Fruit fly (Drosophila melanogaster) whole organism, pupa: ENCODE measurements around the gene CG14294.

Experiments
- CG10348 ChIP-seq: fragments of 200-800 bp; sonication (Bioruptor generic); IDR thresholded peaks from 2 replicates; pipeline ENCODE4 v1.3.6; 2022; ENCODE audit warnings: missing biosample characterization, missing genetic modification characterization
- CG14655 ChIP-seq: fragments of 200-800 bp; sonication (Bioruptor generic); optimal IDR thresholded peaks from 3 replicates; lab custom pipeline; 2017; ENCODE audit warnings: mild to moderate bottlenecking, missing biosample characterization, missing genetic modification reagents, missing genetic modification characterization
- CG17806 ChIP-seq: fragments of 200-800 bp; sonication (Bioruptor generic); optimal IDR thresholded peaks from 2 replicates; lab custom pipeline; 2018; ENCODE audit warnings: missing biosample characterization, mild to moderate bottlenecking, missing genetic modification characterization, moderate library complexity
- CG4496 ChIP-seq: fragments of 200-800 bp; sonication (Bioruptor generic); IDR thresholded peaks from 3 replicates; pipeline ENCODE4 v1.3.6; 2022; ENCODE audit warnings: missing biosample characterization, missing genetic modification characterization
- CG8159 ChIP-seq: fragments of 200-800 bp; sonication (Bioruptor generic); optimal IDR thresholded peaks from 3 replicates; lab custom pipeline; 2018; ENCODE audit warnings: missing biosample characterization, mild to moderate bottlenecking, missing genetic modification characterization, moderate library complexity
- CG8301 ChIP-seq: fragments of 200-800 bp; sonication (Bioruptor generic); optimal IDR thresholded peaks from 2 replicates; lab custom pipeline; 2018; ENCODE audit warnings: missing biosample characterization, mild to moderate bottlenecking, missing genetic modification characterization
- D1 ChIP-seq: fragments of 200-800 bp; sonication (Bioruptor generic); optimal IDR thresholded peaks from 2 replicates; lab custom pipeline; 2018; ENCODE audit warnings: missing biosample characterization, mild to moderate bottlenecking, missing genetic modification characterization, moderate library complexity
- Pif1A ChIP-seq: fragments of 200-800 bp; sonication (Bioruptor generic); optimal IDR thresholded peaks from 3 replicates; lab custom pipeline; 2016; ENCODE audit warnings: missing biosample characterization, missing genetic modification characterization
- Snoo ChIP-seq: fragments of 200-800 bp; sonication (Bioruptor generic); optimal IDR thresholded peaks from 3 replicates; lab custom pipeline; 2017; ENCODE audit warnings: missing biosample characterization, mild to moderate bottlenecking, missing genetic modification characterization, inconsistent platforms
- fd96Ca ChIP-seq: fragments of 200-800 bp; sonication (Bioruptor generic); IDR thresholded peaks from 3 replicates; pipeline ENCODE4 v1.3.6; 2022; ENCODE audit warnings: missing biosample characterization, missing genetic modification characterization
- gl ChIP-seq: fragments of 200-800 bp; sonication (Bioruptor generic); optimal IDR thresholded peaks from 2 replicates; lab custom pipeline; 2018; ENCODE audit warnings: missing biosample characterization, mild to moderate bottlenecking, missing genetic modification characterization

DNA sequence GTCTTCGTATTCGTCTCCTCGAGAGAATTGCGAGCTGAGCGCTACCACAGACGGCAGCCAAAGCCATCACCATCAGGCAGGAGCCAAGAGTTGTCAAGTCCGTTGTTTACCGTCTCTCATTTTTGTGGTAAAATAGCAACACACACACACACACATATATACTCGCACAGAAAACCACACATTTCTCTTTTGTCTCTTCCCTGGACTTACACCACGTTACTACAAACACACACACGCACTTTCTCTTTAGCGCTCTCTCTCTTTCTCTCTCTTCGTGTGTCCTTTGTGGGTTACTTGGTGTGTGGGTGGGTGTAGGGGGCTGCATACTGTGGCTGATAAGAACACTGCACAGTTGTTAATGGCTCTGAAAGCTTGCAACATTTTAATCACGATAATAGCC, 29.7 kb upstream of the CG14294 start:
- TF ChIP-seq CG14655 (GFP tag; lab: Kevin White, UChicago), result no peak
- TF ChIP-seq CG8301 (tag; lab: Kevin White, UChicago), result no peak
- no peak for TF ChIP-seq D1
- TF ChIP-seq CG8159, result no peak
- TF ChIP-seq Snoo, result no peak
- no peak for TF ChIP-seq gl (tag; lab: Kevin White, UChicago)
- TF ChIP-seq CG4496 (GFP tag; lab: Robert Waterston, UW), result no peak
- no peak for TF ChIP-seq CG10348 (GFP tag; lab: Robert Waterston, UW)
- no peak for TF ChIP-seq CG17806 (tag; lab: Kevin White, UChicago)
- TF ChIP-seq fd96Ca, result no peak
- TF ChIP-seq Pif1A (GFP tag; lab: Kevin White, UChicago), result no peak
